Fruit fly (Drosophila melanogaster) whole organism, wandering third instar larva: ENCODE results near the gene CG15169.

ENCODE experiments used
- Abd-B ChIP-seq: fragments of >200 bp; optimal IDR thresholded peaks from 2 replicates; lab custom pipeline; 2017; ENCODE audit warnings: missing biosample characterization, missing genetic modification characterization
- Dfd ChIP-seq: fragments of >200 bp; optimal IDR thresholded peaks from 2 replicates; lab custom pipeline; 2017; ENCODE audit warnings: missing biosample characterization, missing genetic modification characterization
- Dif ChIP-seq: fragments of 200-275, 200-300 bp; sonication (Bioruptor generic); optimal IDR thresholded peaks from 2 replicates; lab custom pipeline; 2018; ENCODE audit warnings: missing biosample characterization, missing genetic modification characterization; ENCODE audit not compliant: partially characterized antibody
- HLH106 ChIP-seq: fragments of 200-800 bp; optimal IDR thresholded peaks from 3 replicates; lab custom pipeline; 2019; ENCODE audit warnings: missing biosample characterization, mild to moderate bottlenecking, missing genetic modification characterization, moderate library complexity
- Mio ChIP-seq: sonication (Bioruptor generic); optimal IDR thresholded peaks from 2 replicates; lab custom pipeline; 2016; ENCODE audit warnings: missing biosample characterization, missing genetic modification characterization
- OdsH ChIP-seq: fragments of 200-800 bp; sonication (Bioruptor generic); optimal IDR thresholded peaks from 2 replicates; lab custom pipeline; 2016; ENCODE audit warnings: missing biosample characterization, mild to moderate bottlenecking, missing genetic modification characterization
- dmrt93B ChIP-seq: fragments of 200-800 bp; sonication (Bioruptor generic); optimal IDR thresholded peaks from 2 replicates; lab custom pipeline; 2018; ENCODE audit warnings: missing biosample characterization, mild to moderate bottlenecking, missing genetic modification characterization
- fru ChIP-seq: fragments of 200-800 bp; sonication (Bioruptor generic); optimal IDR thresholded peaks from 3 replicates; lab custom pipeline; 2016; ENCODE audit warnings: missing biosample characterization, mild to moderate bottlenecking, missing genetic modification characterization
- psq ChIP-seq: fragments of 200-800 bp; sonication (Bioruptor generic); optimal IDR thresholded peaks from 3 replicates; lab custom pipeline; 2017; ENCODE audit warnings: missing biosample characterization, mild to moderate bottlenecking, missing genetic modification characterization, moderate library complexity
- rgr ChIP-seq: fragments of 200-800 bp; sonication (Bioruptor generic); optimal IDR thresholded peaks from 3 replicates; lab custom pipeline; 2016; ENCODE audit warnings: missing biosample characterization, mild to moderate bottlenecking, missing genetic modification characterization

- TF ChIP-seq OdsH (GFP tag; lab: Kevin White, UChicago) (no peak), rgr (GFP tag; lab: Kevin White, UChicago) (no peak), HLH106 (tag; lab: Kevin White, UChicago) (no peak), dmrt93B (GFP tag; lab: Kevin White, UChicago) (no peak), Dif (GFP tag; lab: Kevin White, UChicago) (no peak), Abd-B (GFP tag; lab: Kevin White, UChicago) (no peak), Mio (GFP tag; lab: Kevin White, UChicago) (no peak), psq (GFP tag; lab: Kevin White, UChicago) (no peak), fru (GFP tag; lab: Kevin White, UChicago) (no peak), Dfd (GFP tag; lab: Kevin White, UChicago) (no peak)
These were observed 22.0 kb downstream of the CG15169 start for dm6 chr2L:19012776-19013328.
